Worm (Caenorhabditis elegans) whole organism, L1 larva: Measurements from ENCODE around the gene ceh-93.
A peak's percentile ranks its signal among the peaks of the same experiment; 100 is the strongest.

ENCODE experiments used
- C16A3.4 ChIP-seq: fragments of 150-350 bp; optimal IDR thresholded peaks from 2 replicates; lab custom pipeline; 2014; ENCODE audit warnings: missing biosample characterization, missing genetic modification characterization
- C34B4.2 ChIP-seq: sonication (generic microtip); optimal IDR thresholded peaks from 2 replicates; lab custom pipeline; 2017; ENCODE audit warnings: mild to moderate bottlenecking, missing genetic modification characterization, missing compliant biosample characterization
- F16B12.6 ChIP-seq: fragments of 150-350 bp; optimal IDR thresholded peaks from 2 replicates; lab custom pipeline; 2014; ENCODE audit warnings: missing biosample characterization, missing genetic modification characterization
- Y116A8C.19 ChIP-seq: sonication (generic microtip); optimal IDR thresholded peaks from 2 replicates; lab custom pipeline; 2016; ENCODE audit warnings: missing compliant biosample characterization, missing genetic modification characterization, borderline replicate concordance
- alr-1 ChIP-seq: fragments of 200-800 bp; sonication (Bioruptor generic); optimal IDR thresholded peaks from 2 replicates; lab custom pipeline; 2018; ENCODE audit warnings: borderline replicate concordance, mild to moderate bottlenecking, missing genetic modification characterization, missing compliant biosample characterization
- ama-1 ChIP-seq: fragments of 150-350 bp; optimal IDR thresholded peaks from 2 replicates; lab custom pipeline; 2014
- blmp-1 ChIP-seq: fragments of 150-350 bp; optimal IDR thresholded peaks from 2 replicates; lab custom pipeline; 2014; ENCODE audit warnings: missing biosample characterization, missing genetic modification characterization
- ceh-63 ChIP-seq: fragments of 200-800 bp; sonication (Bioruptor generic); optimal IDR thresholded peaks from 2 replicates; lab custom pipeline; 2018; ENCODE audit warnings: mild to moderate bottlenecking, missing genetic modification characterization, missing compliant biosample characterization
- dpl-1 ChIP-seq, 3 experiments: fragments of 150-350 bp in 2 of 3; sonication (generic microtip) in 1 of 3; optimal IDR thresholded peaks; 2 replicates each; lab custom pipeline; 2014 to 2017; ENCODE audit warnings: missing biosample characterization in 3 of 3, missing genetic modification characterization in 3 of 3, missing genetic modification reagents in 3 of 3
- egl-13 ChIP-seq: sonication (generic microtip); optimal IDR thresholded peaks from 2 replicates; lab custom pipeline; 2016; ENCODE audit warnings: missing genotype, missing genetic modification reagents, missing genetic modification characterization, missing compliant biosample characterization
- egl-27 ChIP-seq, 2 experiments: fragments of 150-350 bp in 1 of 2; sonication (generic microtip); optimal IDR thresholded peaks; 3 replicates each; lab custom pipeline; 2017 to 2018; ENCODE audit warnings: missing biosample characterization in 2 of 2, missing genetic modification characterization in 2 of 2, missing genetic modification reagents in 2 of 2
- elt-3 ChIP-seq, 6 experiments: fragments of 150-350 bp in 1 of 6; sonication (generic microtip); optimal IDR thresholded peaks; 2 replicates each; lab custom pipeline; 2017 to 2018; ENCODE audit warnings: missing biosample characterization in 6 of 6, missing genetic modification characterization in 6 of 6, inconsistent platforms in 1 of 6
- fkh-8 ChIP-seq: sonication (generic microtip); optimal IDR thresholded peaks from 2 replicates; lab custom pipeline; 2016; ENCODE audit warnings: mild to moderate bottlenecking, missing genetic modification characterization, missing compliant biosample characterization
- fos-1 ChIP-seq: fragments of 150-350 bp; optimal IDR thresholded peaks from 2 replicates; lab custom pipeline; 2014; ENCODE audit warnings: missing biosample characterization, missing genetic modification characterization
- grh-1 ChIP-seq: fragments of 200-800 bp; sonication (Bioruptor generic); IDR thresholded peaks from 2 replicates; pipeline ENCODE4 v1.3.6; 2022; ENCODE audit warnings: missing genetic modification reagents, missing genetic modification characterization, missing compliant biosample characterization
- hlh-17 ChIP-seq: fragments of 200-800 bp; sonication (Bioruptor generic); optimal IDR thresholded peaks from 2 replicates; lab custom pipeline; 2018; ENCODE audit warnings: missing genetic modification characterization, mild to moderate bottlenecking, missing compliant biosample characterization, moderate library complexity, borderline replicate concordance
- hlh-4 ChIP-seq: sonication (generic microtip); optimal IDR thresholded peaks from 2 replicates; lab custom pipeline; 2016; ENCODE audit warnings: mild to moderate bottlenecking, missing genetic modification characterization, missing compliant biosample characterization
- irx-1 ChIP-seq: sonication (generic microtip); optimal IDR thresholded peaks from 2 replicates; lab custom pipeline; 2016; ENCODE audit warnings: missing genetic modification characterization, missing compliant biosample characterization
- lin-15B ChIP-seq: fragments of 150-350 bp; sonication (generic microtip); optimal IDR thresholded peaks from 3 replicates; lab custom pipeline; 2014; ENCODE audit warnings: missing biosample characterization, missing genetic modification characterization
- lin-35 ChIP-seq, 2 experiments: fragments of 150-350 bp; optimal IDR thresholded peaks; 2 replicates each; lab custom pipeline; 2014; ENCODE audit warnings: missing biosample characterization in 2 of 2, missing genetic modification characterization in 2 of 2, missing genetic modification reagents in 2 of 2
- lsy-2 ChIP-seq, 2 experiments: fragments of 150-350 bp; optimal IDR thresholded peaks; 2 replicates each; lab custom pipeline; 2014; ENCODE audit warnings: missing biosample characterization in 2 of 2, missing genetic modification characterization in 2 of 2
- mdl-1 ChIP-seq, 2 experiments: fragments of 150-350 bp; optimal IDR thresholded peaks; 2 replicates each; lab custom pipeline; 2014 to 2017; ENCODE audit warnings: missing biosample characterization in 2 of 2, missing genetic modification characterization in 2 of 2, inconsistent platforms in 1 of 2
- mep-1 ChIP-seq: fragments of 150-350 bp; optimal IDR thresholded peaks from 2 replicates; lab custom pipeline; 2014; ENCODE audit warnings: missing biosample characterization, missing genetic modification characterization
- nhr-12 ChIP-seq: sonication (generic microtip); optimal IDR thresholded peaks from 2 replicates; lab custom pipeline; 2017; ENCODE audit warnings: missing biosample characterization, missing genetic modification characterization
- nhr-19 ChIP-seq: fragments of 200-800 bp; sonication (Bioruptor generic); conservative IDR thresholded peaks from 2 replicates; pipeline ENCODE4 v1.3.6; 2022; ENCODE audit warnings: missing genetic modification characterization, missing compliant biosample characterization
- nhr-20 ChIP-seq: sonication (generic microtip); optimal IDR thresholded peaks from 2 replicates; lab custom pipeline; 2016; ENCODE audit warnings: mild to moderate bottlenecking, missing genetic modification characterization, missing compliant biosample characterization
- nhr-47 ChIP-seq: sonication (generic microtip); optimal IDR thresholded peaks from 2 replicates; lab custom pipeline; 2016; ENCODE audit warnings: mild to moderate bottlenecking, missing genetic modification characterization, moderate library complexity, missing compliant biosample characterization
- nhr-71 ChIP-seq: sonication (generic microtip); optimal IDR thresholded peaks from 2 replicates; lab custom pipeline; 2016; ENCODE audit warnings: mild to moderate bottlenecking, missing genetic modification characterization, moderate library complexity, missing compliant biosample characterization
- nhr-77 ChIP-seq: fragments of 150-350 bp; optimal IDR thresholded peaks from 2 replicates; lab custom pipeline; 2014; ENCODE audit warnings: missing biosample characterization, missing genetic modification characterization
- rnt-1 ChIP-seq: sonication (generic microtip); optimal IDR thresholded peaks from 2 replicates; lab custom pipeline; 2016; ENCODE audit warnings: mild to moderate bottlenecking, missing genetic modification characterization, moderate library complexity, missing compliant biosample characterization
- skn-1 ChIP-seq: fragments of 150-350 bp; optimal IDR thresholded peaks from 2 replicates; lab custom pipeline; 2014; ENCODE audit warnings: missing biosample characterization, missing genetic modification characterization
- snpc-4 ChIP-seq: fragments of 150-350 bp; optimal IDR thresholded peaks from 2 replicates; lab custom pipeline; 2014; ENCODE audit warnings: missing biosample characterization, missing genetic modification characterization
- snu-23 ChIP-seq: sonication (generic microtip); optimal IDR thresholded peaks from 2 replicates; lab custom pipeline; 2016; ENCODE audit warnings: missing genetic modification characterization, missing compliant biosample characterization
- swsn-7 ChIP-seq: sonication (generic microtip); optimal IDR thresholded peaks from 2 replicates; lab custom pipeline; 2016; ENCODE audit warnings: missing genetic modification characterization, missing compliant biosample characterization
- tbx-2 ChIP-seq: sonication (generic microtip); optimal IDR thresholded peaks from 2 replicates; lab custom pipeline; 2016; ENCODE audit warnings: missing genetic modification characterization, missing compliant biosample characterization
- unc-62 ChIP-seq: fragments of 150-350 bp; optimal IDR thresholded peaks from 2 replicates; lab custom pipeline; 2014; ENCODE audit warnings: missing biosample characterization, missing genetic modification reagents, missing genetic modification characterization
- vab-15 ChIP-seq: sonication (generic microtip); optimal IDR thresholded peaks from 2 replicates; lab custom pipeline; 2017; ENCODE audit warnings: missing genotype, mild to moderate bottlenecking, missing genetic modification characterization, missing compliant biosample characterization
- xbp-1 ChIP-seq: sonication (generic microtip); optimal IDR thresholded peaks from 2 replicates; lab custom pipeline; 2016; ENCODE audit warnings: missing genetic modification characterization, missing compliant biosample characterization
- zag-1 ChIP-seq: fragments of 150-350 bp; optimal IDR thresholded peaks from 2 replicates; lab custom pipeline; 2014; ENCODE audit warnings: missing biosample characterization, missing genetic modification characterization
- ztf-11 ChIP-seq, 2 experiments: sonication (generic microtip); optimal IDR thresholded peaks; 2 replicates each; lab custom pipeline; 2016 to 2017; ENCODE audit warnings: missing genetic modification characterization in 2 of 2, missing biosample characterization in 1 of 2, missing compliant biosample characterization in 1 of 2

ceh-93 gene

ce11 chrX:382692-383091 lies 5.9 kb downstream of the ceh-93 start, which contains the start of gene ife-2 (continued):
- peak; percentile 85 for TF ChIP-seq skn-1
- TF ChIP-seq mep-1 = peak; percentile 90
- TF ChIP-seq nhr-20 (tag; lab: Kevin White, UChicago) = peak; percentile 81
- TF ChIP-seq ceh-63 (GFP tag; lab: Kevin White, UChicago) = no peak
- TF ChIP-seq nhr-19 (GFP tag; lab: Robert Waterston, UW) = peak; percentile 64
- TF ChIP-seq nhr-77 (tag; lab: Kevin White, UChicago) = peak; percentile 7
- peak; percentile 19 for TF ChIP-seq fkh-8 (tag; lab: Kevin White, UChicago)
- TF ChIP-seq tbx-2 (tag; lab: Kevin White, UChicago) = peak; percentile 74
- TF ChIP-seq snpc-4 (tag; lab: Kevin White, UChicago) = peak; percentile 6

ce11 chrX:381029-381428 lies 7.6 kb downstream of the ceh-93 start:
- TF ChIP-seq hlh-17 (GFP tag; lab: Kevin White, UChicago) (no peak), rnt-1 (no peak), nhr-12 (tag; lab: Kevin White, UChicago) (no peak), alr-1 (tag; lab: Kevin White, UChicago) (no peak), nhr-47 (tag; lab: Kevin White, UChicago) (peak; percentile 13), F16B12.6 (peak; percentile 38), xbp-1 (tag; lab: Kevin White, UChicago) (no peak), swsn-7 (tag; lab: Kevin White, UChicago) (no peak), egl-13 (tag; lab: Kevin White, UChicago) (no peak), snu-23 (peak; percentile 24), hlh-4 (no peak), mdl-1 (tag; optimal IDR thresholded peaks at IDR 0.05; lab: Kevin White, UChicago) (peak in 1 of 2 experiments; percentile 8), lin-15B (tag; lab: Kevin White, UChicago) (no peak), ama-1 (no peak), mep-1 (no peak), irx-1 (tag; lab: Kevin White, UChicago) (no peak), lin-35 (GFP tag; optimal IDR thresholded peaks at IDR 0.05; lab: Kevin White, UChicago) (peak in 1 of 2 experiments; percentile 35), C16A3.4 (no peak), unc-62 (no peak), grh-1 (GFP tag; lab: Robert Waterston, UW) (no peak), vab-15 (tag; lab: Kevin White, UChicago) (no peak), fos-1 (tag; lab: Kevin White, UChicago) (no peak), nhr-71 (tag; lab: Kevin White, UChicago) (no peak), zag-1 (tag; lab: Kevin White, UChicago) (no peak), dpl-1 (GFP tag; optimal IDR thresholded peaks at IDR 0.05; lab: Kevin White, UChicago) (no peak), elt-3 (tag; optimal IDR thresholded peaks at IDR 0.05; lab: Kevin White, UChicago) (no peak), C34B4.2 (tag; lab: Kevin White, UChicago) (no peak), ceh-63 (GFP tag; lab: Kevin White, UChicago) (no peak)

DNA sequence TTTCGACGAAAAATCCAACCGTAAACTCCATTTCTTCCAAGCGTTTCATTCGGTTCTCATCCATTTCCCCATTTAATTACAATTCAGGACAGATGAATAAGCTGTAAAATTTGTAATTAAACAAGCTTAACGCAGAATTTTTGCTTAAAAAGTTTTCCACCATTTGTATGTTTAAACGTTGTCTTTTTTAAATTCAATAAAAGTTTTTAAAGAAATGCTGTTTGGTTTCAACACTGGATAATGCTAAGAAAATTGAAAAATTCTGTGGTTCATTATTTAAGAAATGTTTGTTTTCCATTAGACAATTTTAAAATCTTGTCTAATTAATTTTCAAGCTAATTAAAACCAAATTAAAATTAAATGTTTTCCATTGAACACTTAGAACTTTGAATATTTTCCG lies 8.1 kb downstream of the ceh-93 start, which contains the start of gene R04A9.3:
Gene R04A9.3 (minus strand): TSS at position 101 of the 400 bp plus-strand sequence.
- TF ChIP-seq egl-27 (tag; optimal IDR thresholded peaks at IDR 0.05; lab: Kevin White, UChicago) (no peak), lsy-2 (tag; optimal IDR thresholded peaks at IDR 0.05; lab: Kevin White, UChicago) (no peak), snpc-4 (tag; lab: Kevin White, UChicago) (no peak), Y116A8C.19 (tag; lab: Kevin White, UChicago) (no peak), ceh-63 (GFP tag; lab: Kevin White, UChicago) (no peak), unc-62 (no peak), blmp-1 (tag; lab: Kevin White, UChicago) (no peak), nhr-77 (tag; lab: Kevin White, UChicago) (no peak), swsn-7 (tag; lab: Kevin White, UChicago) (no peak), F16B12.6 (no peak), zag-1 (tag; lab: Kevin White, UChicago) (no peak), dpl-1 (GFP tag; optimal IDR thresholded peaks at IDR 0.05; lab: Kevin White, UChicago) (no peak), ztf-11 (tag; optimal IDR thresholded peaks at IDR 0.05; lab: Kevin White, UChicago) (no peak), rnt-1 (no peak)
